Worm (Caenorhabditis elegans) whole organism, mixed stage, embryonic: ENCODE measurements around the gene bckd-1A.

Source experiments
- M03D4.4 ChIP-seq: sonication (generic microtip); optimal IDR thresholded peaks from 2 replicates; lab custom pipeline; 2017; ENCODE audit warnings: mild to moderate bottlenecking, missing genetic modification characterization, missing compliant biosample characterization
- bed-3 ChIP-seq: fragments of 200-800 bp; sonication (Bioruptor generic); optimal IDR thresholded peaks from 3 replicates; lab custom pipeline; 2018; ENCODE audit warnings: mild to moderate bottlenecking, missing genetic modification characterization, moderate library complexity, missing compliant biosample characterization
- blmp-1 ChIP-seq: fragments of 150-350 bp; optimal IDR thresholded peaks from 2 replicates; lab custom pipeline; 2014; ENCODE audit warnings: missing biosample characterization, missing genetic modification characterization
- ceh-39 ChIP-seq: fragments of 150-350 bp; optimal IDR thresholded peaks from 2 replicates; lab custom pipeline; 2014; ENCODE audit warnings: missing biosample characterization, missing genetic modification characterization
- ceh-43 ChIP-seq: fragments of 200-800 bp; sonication (Bioruptor generic); optimal IDR thresholded peaks from 2 replicates; lab custom pipeline; 2018; ENCODE audit warnings: mild to moderate bottlenecking, missing genetic modification characterization, moderate library complexity, missing compliant biosample characterization
- ces-1 ChIP-seq: fragments of 150-350 bp; optimal IDR thresholded peaks from 2 replicates; lab custom pipeline; 2014; ENCODE audit warnings: missing biosample characterization, missing genetic modification reagents, missing genetic modification characterization
- cnd-1 ChIP-seq: fragments of 200-800 bp; sonication (Bioruptor generic); optimal IDR thresholded peaks from 2 replicates; lab custom pipeline; 2018; ENCODE audit warnings: mild to moderate bottlenecking, missing genetic modification characterization, missing compliant biosample characterization
- drap-1 ChIP-seq: fragments of 200-800 bp; sonication (Bioruptor generic); optimal IDR thresholded peaks from 3 replicates; lab custom pipeline; 2018; ENCODE audit warnings: mild to moderate bottlenecking, missing genetic modification characterization, missing compliant biosample characterization
- elt-1 ChIP-seq: sonication (generic microtip); optimal IDR thresholded peaks from 2 replicates; lab custom pipeline; 2017; ENCODE audit warnings: missing genetic modification characterization, mild to moderate bottlenecking, missing compliant biosample characterization, antibody characterized with exemption, moderate library complexity, borderline replicate concordance; ENCODE audit not compliant: insufficient read depth
- elt-3 ChIP-seq: fragments of 150-350 bp; optimal IDR thresholded peaks from 2 replicates; lab custom pipeline; 2014; ENCODE audit warnings: missing biosample characterization, missing genetic modification characterization
- flh-1 ChIP-seq: fragments of 200-800 bp; sonication (Bioruptor generic); optimal IDR thresholded peaks from 2 replicates; lab custom pipeline; 2018; ENCODE audit warnings: mild to moderate bottlenecking, missing genetic modification characterization, moderate library complexity, missing compliant biosample characterization
- ham-2 ChIP-seq: fragments of 200-800 bp; sonication (Bioruptor generic); optimal IDR thresholded peaks from 2 replicates; lab custom pipeline; 2018; ENCODE audit warnings: mild to moderate bottlenecking, missing genetic modification characterization, missing compliant biosample characterization
- hlh-1 ChIP-seq: fragments of 150-350 bp; optimal IDR thresholded peaks from 2 replicates; lab custom pipeline; 2014; ENCODE audit warnings: missing biosample characterization, missing genetic modification reagents, missing genetic modification characterization
- lin-13 ChIP-seq: fragments of 150-350 bp; optimal IDR thresholded peaks from 2 replicates; lab custom pipeline; 2014; ENCODE audit warnings: missing biosample characterization, missing genetic modification characterization
- lin-32 ChIP-seq: fragments of 200-800 bp; sonication (Bioruptor generic); optimal IDR thresholded peaks from 2 replicates; lab custom pipeline; 2018; ENCODE audit warnings: mild to moderate bottlenecking, missing genetic modification characterization, missing compliant biosample characterization
- lsy-2 ChIP-seq: fragments of 150-350 bp; optimal IDR thresholded peaks from 2 replicates; lab custom pipeline; 2014; ENCODE audit warnings: missing biosample characterization, missing genetic modification characterization
- mab-5 ChIP-seq: fragments of 150-350 bp; optimal IDR thresholded peaks from 2 replicates; lab custom pipeline; 2014; ENCODE audit warnings: missing biosample characterization, missing genetic modification characterization
- mep-1 ChIP-seq: fragments of 150-350 bp; optimal IDR thresholded peaks from 2 replicates; lab custom pipeline; 2017; ENCODE audit warnings: missing biosample characterization, missing genetic modification reagents, missing genetic modification characterization, inconsistent platforms
- mls-2 ChIP-seq: sonication (generic microtip); optimal IDR thresholded peaks from 2 replicates; lab custom pipeline; 2016; ENCODE audit warnings: mild to moderate bottlenecking, missing genetic modification characterization, moderate library complexity, missing compliant biosample characterization
- nhr-12 ChIP-seq: fragments of 150-350 bp; optimal IDR thresholded peaks from 2 replicates; lab custom pipeline; 2014; ENCODE audit warnings: missing biosample characterization, missing genetic modification characterization
- nhr-2 ChIP-seq: fragments of 150-350 bp; optimal IDR thresholded peaks from 2 replicates; lab custom pipeline; 2014; ENCODE audit warnings: missing biosample characterization, missing genetic modification characterization
- nhr-237 ChIP-seq: fragments of 150-350 bp; optimal IDR thresholded peaks from 2 replicates; lab custom pipeline; 2014; ENCODE audit warnings: missing biosample characterization, missing genetic modification characterization
- nhr-76 ChIP-seq: sonication (generic microtip); optimal IDR thresholded peaks from 2 replicates; lab custom pipeline; 2017; ENCODE audit warnings: missing biosample characterization, missing genetic modification characterization
- pha-4 ChIP-seq: fragments of 150-350 bp; optimal IDR thresholded peaks from 2 replicates; lab custom pipeline; 2018; ENCODE audit warnings: missing biosample characterization, missing genetic modification reagents, missing genetic modification characterization
- sem-2 ChIP-seq: fragments of 200-800 bp; sonication (Bioruptor generic); optimal IDR thresholded peaks from 2 replicates; lab custom pipeline; 2018; ENCODE audit warnings: mild to moderate bottlenecking, missing genetic modification characterization, missing compliant biosample characterization
- snpc-4 ChIP-seq: fragments of 150-350 bp; optimal IDR thresholded peaks from 2 replicates; lab custom pipeline; 2014; ENCODE audit warnings: missing biosample characterization, missing genetic modification characterization
- tbx-8 ChIP-seq: fragments of 200-800 bp; sonication (Bioruptor generic); optimal IDR thresholded peaks from 2 replicates; lab custom pipeline; 2018; ENCODE audit warnings: mild to moderate bottlenecking, missing genetic modification characterization, moderate library complexity, missing compliant biosample characterization
- unc-120 ChIP-seq: sonication (generic microtip); optimal IDR thresholded peaks from 2 replicates; lab custom pipeline; 2017; ENCODE audit warnings: missing genetic modification characterization, missing compliant biosample characterization; ENCODE audit not compliant: poor library complexity, severe bottlenecking
- unc-39 ChIP-seq: fragments of 150-350 bp; optimal IDR thresholded peaks from 2 replicates; lab custom pipeline; 2014; ENCODE audit warnings: missing biosample characterization, missing genetic modification characterization
- unc-62 ChIP-seq: fragments of 150-350 bp; optimal IDR thresholded peaks from 2 replicates; lab custom pipeline; 2014; ENCODE audit warnings: missing biosample characterization, missing genetic modification reagents, missing genetic modification characterization
- ztf-11 ChIP-seq: fragments of 150-350 bp; optimal IDR thresholded peaks from 2 replicates; lab custom pipeline; 2014; ENCODE audit warnings: missing biosample characterization, missing genetic modification characterization

bckd-1A gene

ce11 chrIII:12980770-12981169, 8.5 kb upstream of the bckd-1A start, which contains the start of gene ZK1010.4:
ZK1010.4 (plus strand) TSS chrIII:12981070.
- TF ChIP-seq snpc-4 = no peak
- TF ChIP-seq sem-2 = no peak
- no peak for TF ChIP-seq lsy-2 (tag; lab: Kevin White, UChicago)
- no peak for TF ChIP-seq unc-62 (GFP tag; lab: Kevin White, UChicago)
- no peak for TF ChIP-seq mab-5 (tag; lab: Kevin White, UChicago)
- no peak for TF ChIP-seq elt-1

ce11 chrIII:12978473-12979174, 6.3 kb upstream of the bckd-1A start, which contains the start of the genes ubq-2 and frg-1:
ubq-2 (minus strand) TSS chrIII:12978523.
frg-1 (plus strand) TSS chrIII:12979162.
- no peak for TF ChIP-seq bed-3 (GFP tag; lab: Kevin White, UChicago)
- TF ChIP-seq mls-2 = peak; percentile 10
- TF ChIP-seq unc-120 (tag; lab: Kevin White, UChicago) = peak; percentile 12
- no peak for TF ChIP-seq ham-2 (GFP tag; lab: Kevin White, UChicago)
- no peak for TF ChIP-seq elt-1
- no peak for TF ChIP-seq M03D4.4 (tag; lab: Kevin White, UChicago)
- TF ChIP-seq nhr-76 (tag; lab: Kevin White, UChicago) = no peak
- TF ChIP-seq hlh-1 = peak; percentile 11
- TF ChIP-seq sem-2 = no peak
- no peak for TF ChIP-seq cnd-1 (tag; lab: Kevin White, UChicago)
- peak; percentile 98 for TF ChIP-seq lsy-2 (tag; lab: Kevin White, UChicago)
- no peak for TF ChIP-seq flh-1 (GFP tag; lab: Kevin White, UChicago)
- no peak for TF ChIP-seq nhr-2
- peak; percentile 71 for TF ChIP-seq nhr-237 (tag; lab: Kevin White, UChicago)
- TF ChIP-seq unc-62 (GFP tag; lab: Kevin White, UChicago) = no peak
- TF ChIP-seq mep-1 = peak; percentile 19
- peak; percentile 10 for TF ChIP-seq ces-1 (GFP tag; lab: Kevin White, UChicago)
- no peak for TF ChIP-seq ceh-43 (GFP tag; lab: Kevin White, UChicago)
- TF ChIP-seq drap-1 = no peak
- peak; percentile 76 for TF ChIP-seq lin-13 (tag; lab: Kevin White, UChicago)
- TF ChIP-seq pha-4 (tag; lab: Kevin White, UChicago) = peak; percentile 60
- no peak for TF ChIP-seq ceh-39 (tag; lab: Kevin White, UChicago)
- TF ChIP-seq unc-39 (tag; lab: Kevin White, UChicago) = no peak
- TF ChIP-seq tbx-8 (GFP tag; lab: Kevin White, UChicago) = no peak
- no peak for TF ChIP-seq elt-3 (tag; lab: Kevin White, UChicago)
- TF ChIP-seq nhr-12 (tag; lab: Kevin White, UChicago) = no peak

ce11 chrIII:12977559-12977958, 5.3 kb upstream of the bckd-1A start, which contains the start of gene ZK1010.2:
ZK1010.2 (minus strand) TSS chrIII:12977862.
- TF ChIP-seq sem-2 (no peak), nhr-12 (tag; lab: Kevin White, UChicago) (no peak), ceh-39 (tag; lab: Kevin White, UChicago) (no peak), ham-2 (GFP tag; lab: Kevin White, UChicago) (no peak), lin-13 (tag; lab: Kevin White, UChicago) (no peak), ztf-11 (tag; lab: Kevin White, UChicago) (no peak), M03D4.4 (tag; lab: Kevin White, UChicago) (no peak), unc-120 (tag; lab: Kevin White, UChicago) (no peak), unc-39 (tag; lab: Kevin White, UChicago) (no peak), bed-3 (GFP tag; lab: Kevin White, UChicago) (no peak), nhr-237 (tag; lab: Kevin White, UChicago) (no peak)

- TF ChIP-seq blmp-1 = no peak
- TF ChIP-seq lin-32 (GFP tag; lab: Kevin White, UChicago) = no peak
- peak; percentile 84 for TF ChIP-seq unc-62 (GFP tag; lab: Kevin White, UChicago)
- peak; percentile 17 for TF ChIP-seq hlh-1
- peak; percentile 40 for TF ChIP-seq lsy-2 (tag; lab: Kevin White, UChicago)
Measured at ce11 chrIII:12971828-12972379, 394 bp downstream of the bckd-1A start.
